Worm (Caenorhabditis elegans) whole organism, L4 larva: ENCODE results near the gene F11A5.17.

Source experiments
- T20F7.1 ChIP-seq: fragments of 200-800 bp; sonication (Bioruptor generic); optimal IDR thresholded peaks from 2 replicates; lab custom pipeline; 2018; ENCODE audit warnings: mild to moderate bottlenecking, missing genetic modification characterization, missing compliant biosample characterization
- T26A8.4 ChIP-seq: fragments of 200-800 bp; sonication (Bioruptor generic); IDR thresholded peaks from 2 replicates; pipeline ENCODE4 v1.3.6; 2022; ENCODE audit warnings: missing genetic modification characterization, missing compliant biosample characterization
- aha-1 ChIP-seq: fragments of 150-350 bp; peaks from one replicate; lab custom pipeline; 2014; ENCODE audit warnings: missing biosample characterization, missing genetic modification characterization
- attf-4 ChIP-seq: sonication (generic microtip); optimal IDR thresholded peaks from 3 replicates; lab custom pipeline; 2017; ENCODE audit warnings: missing biosample characterization, missing genetic modification characterization
- ceh-44 ChIP-seq: fragments of 200-800 bp; sonication (Bioruptor generic); IDR thresholded peaks from 2 replicates; pipeline ENCODE4 v1.3.6; 2022; ENCODE audit warnings: missing genetic modification reagents, missing genetic modification characterization, missing compliant biosample characterization
- dmd-6 ChIP-seq: fragments of 200-800 bp; sonication (Bioruptor generic); IDR thresholded peaks from 2 replicates; pipeline ENCODE4 v1.3.6; 2022; ENCODE audit warnings: missing genetic modification reagents, missing genetic modification characterization, missing compliant biosample characterization
- dmd-8 ChIP-seq: fragments of 200-800 bp; sonication (Bioruptor generic); IDR thresholded peaks from 2 replicates; pipeline ENCODE4 v1.3.6; 2022; ENCODE audit warnings: missing genetic modification characterization, missing compliant biosample characterization
- dve-1 ChIP-seq: sonication (generic microtip); optimal IDR thresholded peaks from 2 replicates; lab custom pipeline; 2017; ENCODE audit warnings: antibody characterized with exemption, mild to moderate bottlenecking, missing genetic modification characterization, missing compliant biosample characterization; ENCODE audit not compliant: insufficient read depth
- hlh-11 ChIP-seq: fragments of 200-800 bp; sonication (Bioruptor generic); optimal IDR thresholded peaks from 2 replicates; lab custom pipeline; 2018; ENCODE audit warnings: mild to moderate bottlenecking, missing genetic modification characterization, missing compliant biosample characterization
- lim-7 ChIP-seq: fragments of 200-800 bp; sonication (Bioruptor generic); IDR thresholded peaks from 2 replicates; pipeline ENCODE4 v1.3.6; 2022; ENCODE audit warnings: missing genetic modification characterization, missing compliant biosample characterization
- lin-15B ChIP-seq: fragments of 150-350 bp; sonication (generic microtip); optimal IDR thresholded peaks from 3 replicates; lab custom pipeline; 2014; ENCODE audit warnings: missing biosample characterization, missing genetic modification characterization
- lin-29 ChIP-seq: fragments of 200-800 bp; sonication (Bioruptor generic); IDR thresholded peaks from 2 replicates; pipeline ENCODE4 v1.3.6; 2022; ENCODE audit warnings: missing genetic modification reagents, missing genetic modification characterization, missing compliant biosample characterization
- lir-3 ChIP-seq: sonication (generic microtip); optimal IDR thresholded peaks from 2 replicates; lab custom pipeline; 2016; ENCODE audit warnings: mild to moderate bottlenecking, missing genetic modification characterization, missing compliant biosample characterization
- madf-5 ChIP-seq, 2 experiments: fragments of 200-800 bp; sonication (Bioruptor generic); IDR thresholded peaks; 2 replicates each; pipeline ENCODE4 v1.3.6; 2022; ENCODE audit warnings: missing compliant biosample characterization in 2 of 2, missing genetic modification characterization in 2 of 2
- nhr-28 ChIP-seq: fragments of 150-350 bp; optimal IDR thresholded peaks from 2 replicates; lab custom pipeline; 2014; ENCODE audit warnings: missing biosample characterization, missing genetic modification characterization
- nhr-48 ChIP-seq: sonication (generic microtip); optimal IDR thresholded peaks from 2 replicates; lab custom pipeline; 2016; ENCODE audit warnings: mild to moderate bottlenecking, missing genetic modification characterization, missing compliant biosample characterization
- nhr-6 ChIP-seq: fragments of 150-350 bp; optimal IDR thresholded peaks from 2 replicates; lab custom pipeline; 2014; ENCODE audit warnings: missing biosample characterization, missing genetic modification characterization
- pha-4 ChIP-seq, 2 experiments: fragments of 150-350 bp in 1 of 2; fragments of 200-800 bp in 1 of 2; sonication (Bioruptor generic) in 1 of 2; IDR thresholded peaks in 1 of 2; optimal IDR thresholded peaks in 1 of 2; 2 replicates each; pipeline versions ENCODE4 v1.3.6 to Lab custom; 2014 to 2022; ENCODE audit warnings: missing genetic modification characterization in 2 of 2, missing genetic modification reagents in 2 of 2, missing biosample characterization in 1 of 2, missing compliant biosample characterization in 1 of 2
- php-3 ChIP-seq: fragments of 200-800 bp; sonication (Bioruptor generic); IDR thresholded peaks from 2 replicates; pipeline ENCODE4 v1.3.6; 2022; ENCODE audit warnings: missing genetic modification reagents, missing genetic modification characterization, missing compliant biosample characterization
- pqm-1 ChIP-seq: sonication (generic microtip); optimal IDR thresholded peaks from 2 replicates; lab custom pipeline; 2017; ENCODE audit warnings: missing biosample characterization, missing genetic modification characterization
- set-16 ChIP-seq: fragments of 200-800 bp; sonication (Bioruptor generic); IDR thresholded peaks from 2 replicates; pipeline ENCODE4 v1.3.6; 2022; ENCODE audit warnings: missing genetic modification reagents, missing genetic modification characterization, missing compliant biosample characterization
- skn-1 ChIP-seq: fragments of 150-350 bp; optimal IDR thresholded peaks from 2 replicates; lab custom pipeline; 2014; ENCODE audit warnings: missing biosample characterization, missing genetic modification characterization
- spr-1 ChIP-seq: sonication (generic microtip); optimal IDR thresholded peaks from 2 replicates; lab custom pipeline; 2016; ENCODE audit warnings: mild to moderate bottlenecking, missing genetic modification characterization, missing compliant biosample characterization
- spr-3 ChIP-seq: fragments of 200-800 bp; sonication (Bioruptor generic); optimal IDR thresholded peaks from 2 replicates; lab custom pipeline; 2018; ENCODE audit warnings: mild to moderate bottlenecking, missing genetic modification characterization, missing compliant biosample characterization
- tag-97 ChIP-seq: fragments of 200-800 bp; sonication (Bioruptor generic); IDR thresholded peaks from 2 replicates; pipeline ENCODE4 v1.3.6; 2022; ENCODE audit warnings: missing genetic modification characterization, missing compliant biosample characterization
- unc-62 ChIP-seq, 3 experiments: fragments of 150-350 bp in 1 of 3; sonication (generic microtip); optimal IDR thresholded peaks in 2 of 3; peaks in 1 of 3; 1 replicate in 1 of 3; 2 replicates in 2 of 3; lab custom pipeline; 2014 to 2017; ENCODE audit warnings: missing biosample characterization in 3 of 3, missing genetic modification characterization in 3 of 3, missing genetic modification reagents in 3 of 3, missing genotype in 1 of 3
- vab-7 ChIP-seq: fragments of 200-800 bp; sonication (Bioruptor generic); IDR thresholded peaks from 2 replicates; pipeline ENCODE4 v1.3.6; 2022; ENCODE audit warnings: missing genetic modification reagents, missing genetic modification characterization, missing compliant biosample characterization
- zag-1 ChIP-seq: fragments of 150-350 bp; optimal IDR thresholded peaks from 2 replicates; lab custom pipeline; 2014; ENCODE audit warnings: missing biosample characterization, missing genetic modification characterization

The F11A5.17 gene

DNA sequence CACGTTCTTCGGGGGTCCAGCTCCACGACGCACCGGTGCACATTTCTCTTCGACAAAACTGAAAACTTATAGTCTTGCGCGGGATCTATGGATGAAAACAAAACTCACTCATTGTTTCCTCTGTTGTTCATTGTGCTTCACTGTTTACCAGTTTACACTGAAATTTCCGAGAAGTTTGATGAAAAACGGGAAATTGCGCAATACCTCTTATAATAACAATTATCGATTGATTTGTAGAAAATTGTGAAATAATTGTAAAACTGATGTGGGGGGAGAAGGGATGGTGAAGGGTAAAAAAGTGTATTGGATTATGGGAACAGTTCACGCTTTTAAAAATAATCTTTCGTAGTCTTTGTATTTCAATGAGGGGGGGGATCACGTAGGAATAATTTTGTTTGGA is 27.6 kb downstream of the F11A5.17 start:
- TF ChIP-seq zag-1 (tag; lab: Kevin White, UChicago) (no peak), unc-62 (GFP tag; optimal IDR thresholded peaks at IDR 0.05 in 1 of 2; lab: Kevin White, UChicago) (peak in 1 of 2 experiments; percentile 97), unc-62 (tag; optimal IDR thresholded peaks at IDR 0.05; lab: Kevin White, UChicago) (no peak)

DNA sequence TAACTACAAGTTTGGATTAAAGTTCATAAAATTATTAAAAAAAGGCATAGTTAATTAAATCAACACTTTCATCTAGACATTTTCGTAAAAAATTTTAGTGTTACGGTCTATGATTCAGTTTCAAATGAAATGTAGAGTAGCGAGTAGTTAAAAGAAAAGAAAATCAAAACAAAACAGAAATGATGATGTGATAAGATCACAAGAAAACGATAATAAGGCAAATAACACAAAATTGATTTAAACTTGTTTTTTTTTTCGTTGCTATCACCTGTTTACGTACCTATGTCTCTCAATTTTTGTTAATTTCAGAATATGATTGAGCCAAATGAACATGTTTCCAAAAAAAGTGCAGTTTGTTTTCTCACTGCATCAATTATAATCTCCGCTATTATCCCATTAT is 28.1 kb downstream of the F11A5.17 start, which contains the start of the genes F21H7.2 and F21H7.12:
TSS of gene F21H7.2 (minus strand) at position 101 of the 400 bp plus-strand sequence.
TSS of gene F21H7.12 (plus strand) at position 270 of the 400 bp plus-strand sequence.
- TF ChIP-seq lin-15B (tag; lab: Kevin White, UChicago) (no peak), tag-97 (no peak), nhr-48 (no peak), dmd-6 (GFP tag; lab: Robert Waterston, UW) (no peak), T26A8.4 (GFP tag; lab: Robert Waterston, UW) (no peak), attf-4 (tag; lab: Kevin White, UChicago) (no peak)

DNA sequence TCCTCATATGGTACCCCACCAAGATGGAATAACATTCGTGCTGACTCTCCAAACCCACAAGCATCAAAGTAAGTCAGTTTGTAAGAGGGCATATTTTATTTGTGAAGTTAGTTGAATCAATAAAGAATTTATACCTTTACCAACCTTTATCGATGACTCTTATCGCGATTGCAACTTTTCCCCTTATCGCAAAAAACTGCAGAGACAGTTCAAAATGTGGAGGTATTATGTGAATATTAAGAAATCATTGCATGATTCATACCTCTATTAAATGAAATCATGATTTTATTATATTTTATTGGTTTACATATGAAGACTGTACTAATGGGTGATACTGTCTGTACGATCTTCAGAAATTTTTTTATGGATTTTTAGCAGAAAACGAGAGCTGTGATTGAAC is 30.4 kb downstream of the F11A5.17 start, which contains the start of gene gst-22:
TSS of gene gst-22 (minus strand) at position 103 of the 400 bp plus-strand sequence.
- peak; percentile 82 for TF ChIP-seq dmd-6 (GFP tag; lab: Robert Waterston, UW)
- TF ChIP-seq hlh-11 (tag; lab: Kevin White, UChicago) = peak; percentile 24
- peak; percentile 82 for TF ChIP-seq pqm-1 (tag; lab: Kevin White, UChicago)
- peak; percentile 44 for TF ChIP-seq nhr-28
- no peak for TF ChIP-seq set-16
- no peak for TF ChIP-seq dmd-8 (GFP tag; lab: Robert Waterston, UW)
- no peak for TF ChIP-seq lin-29 (GFP tag; lab: Robert Waterston, UW)
- peak; percentile 87 for TF ChIP-seq php-3 (GFP tag; lab: Robert Waterston, UW)

DNA sequence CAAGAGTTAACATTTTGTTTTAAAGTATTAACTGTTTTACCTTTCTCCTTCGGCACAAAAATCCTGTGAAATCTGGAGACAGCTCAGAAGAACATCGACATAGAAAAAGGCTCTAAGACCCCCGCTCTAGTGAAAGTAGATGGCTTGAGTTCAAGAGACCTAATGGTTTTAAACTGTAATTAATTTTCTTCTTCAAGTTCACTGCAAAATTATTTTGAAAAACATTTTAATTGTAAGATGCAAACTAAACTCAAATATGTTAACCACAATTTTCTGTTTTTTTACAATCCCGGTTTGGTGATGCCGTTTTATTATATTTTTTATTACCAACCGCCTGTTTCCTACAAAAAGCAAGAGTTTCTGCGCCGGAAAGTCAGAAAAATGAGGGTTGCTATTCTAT is 31.8 kb downstream of the F11A5.17 start, which contains the start of gene clec-233:
TSS of gene clec-233 (plus strand) at position 301 of the 400 bp plus-strand sequence.
- TF ChIP-seq spr-1 (tag; lab: Kevin White, UChicago) = no peak
- TF ChIP-seq unc-62 (GFP tag; optimal IDR thresholded peaks at IDR 0.05 in 1 of 2; lab: Kevin White, UChicago) = no peak
- no peak for TF ChIP-seq unc-62 (tag; optimal IDR thresholded peaks at IDR 0.05; lab: Kevin White, UChicago)
- no peak for TF ChIP-seq madf-5 (GFP tag; IDR thresholded peaks at IDR 0.05; lab: Robert Waterston, UW)
- no peak for TF ChIP-seq skn-1 (tag; lab: Kevin White, UChicago)
- TF ChIP-seq hlh-11 (tag; lab: Kevin White, UChicago) = no peak
- TF ChIP-seq pha-4 (GFP tag; IDR thresholded peaks at IDR 0.05; lab: Robert Waterston, UW) = no peak
- TF ChIP-seq pha-4 (tag; optimal IDR thresholded peaks at IDR 0.05; lab: Kevin White, UChicago) = no peak
- TF ChIP-seq spr-3 = no peak
- TF ChIP-seq ceh-44 (GFP tag; lab: Robert Waterston, UW) = no peak
- no peak for TF ChIP-seq vab-7 (GFP tag; lab: Robert Waterston, UW)

DNA sequence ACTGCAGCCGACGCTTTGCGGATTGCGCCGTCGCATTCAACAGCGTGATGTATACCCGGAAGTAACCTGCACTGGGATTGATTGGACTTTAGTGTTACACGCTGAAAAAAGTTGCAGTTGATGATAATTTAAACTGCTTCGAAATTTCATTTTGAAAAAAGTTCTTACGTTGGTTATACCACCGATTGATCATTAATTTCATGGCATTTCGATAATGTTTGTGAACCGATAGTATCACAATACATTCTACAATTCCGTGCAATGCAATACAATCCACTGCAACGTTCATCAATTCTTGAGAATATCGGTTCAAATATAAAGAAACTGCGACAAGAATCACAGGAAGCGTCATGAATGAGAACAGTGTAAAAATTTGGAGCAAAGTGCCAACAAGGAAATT is 33.3 kb downstream of the F11A5.17 start, which contains the start of gene F21H7.3:
TSS of gene F21H7.3 (minus strand) at position 101 of the 400 bp plus-strand sequence.
- TF ChIP-seq lir-3 (tag; lab: Kevin White, UChicago) = no peak
- TF ChIP-seq T20F7.1 (GFP tag; lab: Kevin White, UChicago) = no peak
- TF ChIP-seq T26A8.4 (GFP tag; lab: Robert Waterston, UW) = no peak
- no peak for TF ChIP-seq nhr-6 (tag; lab: Kevin White, UChicago)

DNA sequence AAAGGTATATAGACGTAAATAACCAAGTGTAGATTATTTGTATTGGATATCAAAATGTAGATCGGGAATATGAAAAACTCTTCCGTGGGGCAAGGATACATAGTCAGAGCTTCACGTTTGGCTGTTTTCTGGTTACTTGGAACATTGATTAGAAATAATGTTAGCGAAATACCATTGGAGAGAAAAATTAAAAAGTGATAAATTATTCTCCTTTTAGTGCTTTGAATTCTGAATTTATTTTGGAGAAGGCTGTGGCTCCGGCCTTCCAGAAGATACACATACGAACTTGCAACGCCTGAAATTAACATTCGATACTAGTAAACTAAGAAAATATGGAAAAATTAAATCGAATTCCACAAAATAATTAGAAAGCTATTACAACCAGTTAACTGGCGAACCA is 33.8 kb downstream of the F11A5.17 start, which contains the start of gene srh-98:
TSS of gene srh-98 (minus strand) at position 101 of the 400 bp plus-strand sequence.
- no peak for TF ChIP-seq tag-97
- TF ChIP-seq aha-1 (tag; lab: Kevin White, UChicago) = peak; percentile 65
- no peak for TF ChIP-seq dve-1
- no peak for TF ChIP-seq lim-7
